Worm (Caenorhabditis elegans) whole organism, L3 larva: Measurements from ENCODE around the gene clx-1.

ENCODE experiments used
- ama-1 ChIP-seq: fragments of 150-350 bp; optimal IDR thresholded peaks from 2 replicates; lab custom pipeline; 2018
- ceh-82 ChIP-seq: fragments of 150-350 bp; optimal IDR thresholded peaks from 2 replicates; lab custom pipeline; 2014; ENCODE audit warnings: missing biosample characterization, missing genetic modification characterization
- ceh-9 ChIP-seq: sonication (generic microtip); optimal IDR thresholded peaks from 2 replicates; lab custom pipeline; 2018; ENCODE audit warnings: missing biosample characterization, missing genetic modification characterization
- fkh-2 ChIP-seq: fragments of 150-350 bp; optimal IDR thresholded peaks from 2 replicates; lab custom pipeline; 2014; ENCODE audit warnings: missing biosample characterization, missing genetic modification reagents, missing genetic modification characterization
- jun-1 ChIP-seq: fragments of 150-350 bp; optimal IDR thresholded peaks from 2 replicates; lab custom pipeline; 2014; ENCODE audit warnings: missing biosample characterization, missing genetic modification reagents, missing genetic modification characterization
- skn-1 ChIP-seq: fragments of 150-350 bp; optimal IDR thresholded peaks from 2 replicates; lab custom pipeline; 2014; ENCODE audit warnings: missing biosample characterization, missing genetic modification characterization
- zag-1 ChIP-seq: fragments of 150-350 bp; optimal IDR thresholded peaks from 2 replicates; lab custom pipeline; 2014; ENCODE audit warnings: missing biosample characterization, missing genetic modification characterization

DNA sequence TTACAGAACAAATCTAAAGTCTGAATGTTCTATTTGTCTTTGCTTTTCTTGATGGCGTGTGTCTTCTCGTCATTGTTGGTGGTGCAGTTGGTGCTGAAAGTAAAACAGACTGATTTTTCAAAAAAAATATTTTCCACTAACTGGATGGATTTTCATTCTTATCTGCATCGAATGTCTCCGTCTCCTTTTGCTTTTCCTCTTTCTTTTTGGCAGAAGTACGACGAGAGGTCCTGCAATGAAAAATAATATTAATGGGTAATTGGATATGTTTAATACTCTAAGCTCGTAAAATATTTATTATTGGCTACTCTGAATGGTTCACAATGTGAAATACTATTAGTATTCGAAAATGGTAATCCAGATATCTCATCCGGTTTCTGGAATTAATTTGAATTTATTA lies 25.7 kb downstream of the clx-1 start, which contains the start of gene del-7:
- TF ChIP-seq zag-1 (tag; lab: Kevin White, UChicago), result no peak
- TF ChIP-seq jun-1 (tag; lab: Kevin White, UChicago), result no peak
- no peak for TF ChIP-seq ama-1 (lab: Kevin White, UChicago)
- TF ChIP-seq ceh-9, result no peak
- no peak for TF ChIP-seq ceh-82 (tag; lab: Kevin White, UChicago)
- TF ChIP-seq skn-1 (tag; lab: Kevin White, UChicago), result no peak
- TF ChIP-seq fkh-2, result no peak
